Fruit fly (Drosophila melanogaster) whole organism, embryonic: ENCODE data around the gene Aef1.
A peak's percentile ranks its signal among the peaks of the same experiment; 100 is the strongest.

Experiments used
- Ada2b ChIP-seq: fragments of 200-800 bp; sonication (Bioruptor generic); IDR thresholded peaks from 2 replicates; pipeline ENCODE4 v1.3.6; 2022; ENCODE audit warnings: missing biosample characterization, missing genetic modification characterization
- Atf-2 ChIP-seq: fragments of 200-800 bp; sonication (Bioruptor generic); optimal IDR thresholded peaks from 2 replicates; lab custom pipeline; 2016; ENCODE audit warnings: missing biosample characterization, missing genetic modification characterization
- Atf3 ChIP-seq: fragments of 200-800 bp; sonication (Bioruptor generic); optimal IDR thresholded peaks from 3 replicates; lab custom pipeline; 2016; ENCODE audit warnings: missing biosample characterization, missing genetic modification characterization
- B-H1 ChIP-seq: fragments of 200-800 bp; sonication (Bioruptor generic); IDR thresholded peaks from 3 replicates; pipeline ENCODE4 v1.3.6; 2022; ENCODE audit warnings: missing biosample characterization, missing genetic modification characterization
- CG10147 ChIP-seq: fragments of 200-800 bp; sonication (Bioruptor generic); optimal IDR thresholded peaks from 2 replicates; lab custom pipeline; 2019; ENCODE audit warnings: missing biosample characterization, mild to moderate bottlenecking, missing genetic modification characterization, moderate library complexity
- CG10209 ChIP-seq: fragments of 200-800 bp; sonication (Bioruptor generic); optimal IDR thresholded peaks from 3 replicates; lab custom pipeline; 2017; ENCODE audit warnings: missing biosample characterization, mild to moderate bottlenecking, missing genetic modification characterization, missing genetic modification reagents
- CG11085 ChIP-seq: fragments of 200-800 bp; sonication (Bioruptor generic); IDR thresholded peaks from 2 replicates; pipeline ENCODE4 v1.3.6; 2022; ENCODE audit warnings: missing biosample characterization, missing genetic modification characterization
- CG11093 ChIP-seq: fragments of 200-800 bp; sonication (Bioruptor generic); IDR thresholded peaks from 3 replicates; pipeline ENCODE4 v1.3.6; 2022; ENCODE audit warnings: missing biosample characterization, missing genetic modification characterization
- CG11696 ChIP-seq: fragments of 200-800 bp; sonication (Bioruptor generic); IDR thresholded peaks from 2 replicates; pipeline ENCODE4 v1.3.6; 2022; ENCODE audit warnings: missing biosample characterization, missing genetic modification characterization
- CG12219 ChIP-seq: fragments of 200-800 bp; sonication (Bioruptor generic); optimal IDR thresholded peaks from 3 replicates; lab custom pipeline; 2018; ENCODE audit warnings: missing biosample characterization, mild to moderate bottlenecking, missing genetic modification characterization
- CG14710 ChIP-seq: fragments of 200-800 bp; sonication (Bioruptor generic); optimal IDR thresholded peaks from 3 replicates; lab custom pipeline; 2019; ENCODE audit warnings: missing biosample characterization, mild to moderate bottlenecking, missing genetic modification characterization, moderate library complexity
- CG1529 ChIP-seq: fragments of 200-800 bp; sonication (Bioruptor generic); optimal IDR thresholded peaks from 3 replicates; lab custom pipeline; 2018; ENCODE audit warnings: missing biosample characterization, missing genetic modification characterization
- CG16815 ChIP-seq: fragments of 200-800 bp; sonication (Bioruptor generic); optimal IDR thresholded peaks from 3 replicates; lab custom pipeline; 2017; ENCODE audit warnings: missing biosample characterization, mild to moderate bottlenecking, missing genetic modification characterization
- CG17829 ChIP-seq: fragments of 200-800 bp; optimal IDR thresholded peaks from 2 replicates; lab custom pipeline; 2019; ENCODE audit warnings: missing biosample characterization, mild to moderate bottlenecking, missing genetic modification characterization, moderate library complexity
- CG17912 ChIP-seq: fragments of 200-800 bp; sonication (Bioruptor generic); optimal IDR thresholded peaks from 2 replicates; lab custom pipeline; 2018; ENCODE audit warnings: missing biosample characterization, mild to moderate bottlenecking, missing genetic modification characterization
- CG2678 ChIP-seq: fragments of 200-800 bp; sonication (Bioruptor generic); optimal IDR thresholded peaks from 3 replicates; lab custom pipeline; 2019; ENCODE audit warnings: missing biosample characterization, mild to moderate bottlenecking, missing genetic modification characterization, moderate library complexity
- CG2889 ChIP-seq: fragments of 200-800 bp; sonication (Bioruptor generic); IDR thresholded peaks from 3 replicates; pipeline ENCODE4 v1.3.6; 2022; ENCODE audit warnings: missing biosample characterization, missing genetic modification characterization
- CG31365 ChIP-seq: fragments of 200-800 bp; sonication (Bioruptor generic); optimal IDR thresholded peaks from 2 replicates; lab custom pipeline; 2018; ENCODE audit warnings: missing biosample characterization, mild to moderate bottlenecking, missing genetic modification characterization
- CG6765 ChIP-seq: fragments of 200-800 bp; sonication (Bioruptor generic); optimal IDR thresholded peaks from 3 replicates; lab custom pipeline; 2017; ENCODE audit warnings: missing biosample characterization, mild to moderate bottlenecking, missing genetic modification characterization
- CG7963 ChIP-seq: fragments of 200-800 bp; sonication (Bioruptor generic); IDR thresholded peaks from 3 replicates; pipeline ENCODE4 v1.3.6; 2022; ENCODE audit warnings: missing biosample characterization, missing genetic modification characterization; ENCODE audit not compliant: partially characterized antibody
- CrebB ChIP-seq: fragments of 200-800 bp; sonication (Bioruptor generic); optimal IDR thresholded peaks from 3 replicates; lab custom pipeline; 2018; ENCODE audit warnings: missing biosample characterization, mild to moderate bottlenecking, missing genetic modification characterization
- Dad ChIP-seq: fragments of 200-800 bp; sonication (Bioruptor generic); optimal IDR thresholded peaks from 3 replicates; lab custom pipeline; 2016; ENCODE audit warnings: missing biosample characterization, missing genetic modification characterization
- Deaf1 ChIP-seq: fragments of 200-800 bp; optimal IDR thresholded peaks from 3 replicates; lab custom pipeline; 2019; ENCODE audit warnings: missing biosample characterization, mild to moderate bottlenecking, missing genetic modification characterization, moderate library complexity
- Dll ChIP-seq: fragments of 200-800 bp; sonication (Bioruptor generic); IDR thresholded peaks from 4 replicates; pipeline ENCODE4 v1.3.6; 2022; ENCODE audit warnings: missing biosample characterization, missing genetic modification characterization; ENCODE audit not compliant: partially characterized antibody
- HmgZ ChIP-seq: fragments of 200-800 bp; sonication (Bioruptor generic); optimal IDR thresholded peaks from 2 replicates; lab custom pipeline; 2018; ENCODE audit warnings: missing biosample characterization, mild to moderate bottlenecking, missing genetic modification characterization
- Neu2 ChIP-seq: fragments of 200-800 bp; sonication (Bioruptor generic); optimal IDR thresholded peaks from 3 replicates; lab custom pipeline; 2016; ENCODE audit warnings: missing biosample characterization, missing genetic modification characterization, borderline replicate concordance
- Nf-YA ChIP-seq: fragments of 200-800 bp; sonication (Bioruptor generic); IDR thresholded peaks from 2 replicates; pipeline ENCODE4 v1.3.6; 2022; ENCODE audit warnings: missing biosample characterization, missing genetic modification characterization
- Optix ChIP-seq: fragments of 200-800 bp; sonication (Bioruptor generic); IDR thresholded peaks from 3 replicates; pipeline ENCODE4 v1.3.6; 2022; ENCODE audit warnings: missing biosample characterization, missing genetic modification characterization
- Ravus ChIP-seq: fragments of 200-800 bp; sonication (Bioruptor generic); IDR thresholded peaks from 2 replicates; pipeline ENCODE4 v1.3.6; 2022; ENCODE audit warnings: missing biosample characterization, missing genetic modification characterization
- Tbp ChIP-seq: fragments of >200 bp; optimal IDR thresholded peaks from 2 replicates; lab custom pipeline; 2018; ENCODE audit warnings: missing biosample characterization, missing genetic modification characterization
- abd-A ChIP-seq: fragments of 200-800 bp; sonication (Bioruptor generic); optimal IDR thresholded peaks from 3 replicates; lab custom pipeline; 2019; ENCODE audit warnings: missing biosample characterization, mild to moderate bottlenecking, missing genetic modification characterization, moderate library complexity
- al ChIP-seq: fragments of 200-800 bp; sonication (Bioruptor generic); IDR thresholded peaks from 2 replicates; pipeline ENCODE4 v1.3.6; 2022; ENCODE audit warnings: missing biosample characterization, missing genetic modification characterization
- ap ChIP-seq: fragments of 200-800 bp; sonication (Bioruptor generic); IDR thresholded peaks from 2 replicates; pipeline ENCODE4 v1.3.6; 2022; ENCODE audit warnings: missing biosample characterization, missing genetic modification characterization
- ara ChIP-seq: fragments of 200-800 bp; sonication (Bioruptor generic); IDR thresholded peaks from 2 replicates; pipeline ENCODE4 v1.3.6; 2022; ENCODE audit warnings: missing biosample characterization, missing genetic modification characterization
- crc ChIP-seq: fragments of 200-800 bp; sonication (Bioruptor generic); optimal IDR thresholded peaks from 2 replicates; lab custom pipeline; 2016; ENCODE audit warnings: missing biosample characterization, missing genetic modification characterization
- danr ChIP-seq: fragments of 200-800 bp; sonication (Bioruptor generic); IDR thresholded peaks from 2 replicates; pipeline ENCODE4 v1.3.6; 2022; ENCODE audit warnings: missing biosample characterization, missing genetic modification characterization
- dpn ChIP-seq, 2 experiments: fragments of 200-800 bp; sonication (Bioruptor generic); optimal IDR thresholded peaks; 3 replicates each; lab custom pipeline; 2016; ENCODE audit warnings: missing biosample characterization in 2 of 2, missing genetic modification characterization in 2 of 2
- exex ChIP-seq: fragments of 200-800 bp; sonication (Bioruptor generic); optimal IDR thresholded peaks from 4 replicates; lab custom pipeline; 2018; ENCODE audit warnings: missing biosample characterization, mild to moderate bottlenecking, missing genetic modification characterization, moderate library complexity
- gem ChIP-seq: fragments of 200-800 bp; sonication (Bioruptor generic); optimal IDR thresholded peaks from 2 replicates; lab custom pipeline; 2019; ENCODE audit warnings: missing biosample characterization, mild to moderate bottlenecking, missing genetic modification characterization, moderate library complexity
- gro ChIP-seq: fragments of 200-800 bp; sonication (Bioruptor generic); optimal IDR thresholded peaks from 2 replicates; lab custom pipeline; 2016; ENCODE audit warnings: missing biosample characterization, missing genetic modification characterization
- jigr1 ChIP-seq: fragments of 200-800 bp; sonication (Bioruptor generic); IDR thresholded peaks from 3 replicates; pipeline ENCODE4 v1.3.6; 2022; ENCODE audit warnings: missing biosample characterization, missing genetic modification characterization
- knrl ChIP-seq: fragments of 200-800 bp; sonication (Bioruptor generic); IDR thresholded peaks from 3 replicates; pipeline ENCODE4 v1.3.6; 2022; ENCODE audit warnings: missing biosample characterization, missing genetic modification characterization; ENCODE audit not compliant: partially characterized antibody
- luna ChIP-seq: fragments of 200-800 bp; sonication (Bioruptor generic); optimal IDR thresholded peaks from 2 replicates; lab custom pipeline; 2016; ENCODE audit warnings: missing biosample characterization, missing genetic modification characterization
- nerfin-1 ChIP-seq: fragments of 200-800 bp; sonication (Bioruptor generic); optimal IDR thresholded peaks from 3 replicates; lab custom pipeline; 2019; ENCODE audit warnings: missing biosample characterization, mild to moderate bottlenecking, missing genetic modification characterization, moderate library complexity
- odd ChIP-seq: fragments of 200-800 bp; sonication (Bioruptor generic); optimal IDR thresholded peaks from 2 replicates; lab custom pipeline; 2017; ENCODE audit warnings: missing biosample characterization, mild to moderate bottlenecking, missing genetic modification characterization
- pho ChIP-seq: fragments of 200-800 bp; sonication (Bioruptor generic); optimal IDR thresholded peaks from 2 replicates; lab custom pipeline; 2016; ENCODE audit warnings: missing biosample characterization, missing genetic modification characterization
- pita ChIP-seq: fragments of 200-800 bp; sonication (Bioruptor generic); optimal IDR thresholded peaks from 2 replicates; lab custom pipeline; 2017; ENCODE audit warnings: missing biosample characterization, mild to moderate bottlenecking, missing genetic modification characterization
- scrt ChIP-seq: fragments of 200-800 bp; sonication (Bioruptor generic); optimal IDR thresholded peaks from 2 replicates; lab custom pipeline; 2018; ENCODE audit warnings: missing biosample characterization, mild to moderate bottlenecking, missing genetic modification characterization, moderate library complexity
- slbo ChIP-seq: fragments of 200-800 bp; sonication (Bioruptor generic); IDR thresholded peaks from 2 replicates; pipeline ENCODE4 v1.3.6; 2022; ENCODE audit warnings: missing biosample characterization, missing genetic modification characterization
- sug ChIP-seq: fragments of 200-800 bp; optimal IDR thresholded peaks from 2 replicates; lab custom pipeline; 2019; ENCODE audit warnings: missing biosample characterization, mild to moderate bottlenecking, missing genetic modification characterization, moderate library complexity
- toy ChIP-seq: fragments of 200-800 bp; sonication (Bioruptor generic); IDR thresholded peaks from 2 replicates; pipeline ENCODE4 v1.3.6; 2022; ENCODE audit warnings: missing biosample characterization, missing genetic modification characterization
- vnd ChIP-seq: fragments of 200-800 bp; sonication (Bioruptor generic); IDR thresholded peaks from 3 replicates; pipeline ENCODE4 v1.3.6; 2022; ENCODE audit warnings: missing biosample characterization, missing genetic modification characterization; ENCODE audit not compliant: partially characterized antibody

The Aef1 gene

dm6 chr3L:21453623-21454022, 20.4 kb downstream of the Aef1 start:
- no peak for TF ChIP-seq CG7963
- no peak for TF ChIP-seq CrebB (tag; lab: Kevin White, UChicago)
- peak; percentile 70 for TF ChIP-seq CG16815 (GFP tag; lab: Kevin White, UChicago)
- peak; percentile 28 for TF ChIP-seq CG1529 (GFP tag; lab: Kevin White, UChicago)
- TF ChIP-seq scrt (GFP tag; lab: Kevin White, UChicago) = no peak
- TF ChIP-seq sug (tag; lab: Kevin White, UChicago) = no peak
- no peak for TF ChIP-seq pho (GFP tag; lab: Kevin White, UChicago)
- TF ChIP-seq Deaf1 (tag; lab: Kevin White, UChicago) = no peak
- TF ChIP-seq knrl = no peak
- TF ChIP-seq CG17829 (tag; lab: Kevin White, UChicago) = peak; percentile 79
- peak; percentile 56 for TF ChIP-seq CG12219
- no peak for TF ChIP-seq exex (tag; lab: Kevin White, UChicago)
- TF ChIP-seq HmgZ (tag; lab: Kevin White, UChicago) = no peak
- TF ChIP-seq crc (GFP tag; lab: Kevin White, UChicago) = no peak
- peak; percentile 53; the same call in 1 of the 2 replicates for TF ChIP-seq Ada2b (GFP tag; lab: Robert Waterston, UW)
- no peak for TF ChIP-seq CG17912
- peak; percentile 78 for TF ChIP-seq gem (tag; lab: Kevin White, UChicago)
- TF ChIP-seq CG11093 (GFP tag; lab: Robert Waterston, UW) = 0 out of 3 replicates have a peak, but pooled peaks have one; percentile 39
- TF ChIP-seq Dad (GFP tag; lab: Kevin White, UChicago) = no peak
- peak; percentile 74 for TF ChIP-seq CG14710 (tag; lab: Kevin White, UChicago)
- TF ChIP-seq CG6765 (GFP tag; lab: Kevin White, UChicago) = no peak
- no peak for TF ChIP-seq abd-A (tag; lab: Kevin White, UChicago)
- TF ChIP-seq CG2678 = peak; percentile 58
- peak; percentile 15 to 45 for TF ChIP-seq dpn (GFP tag; optimal IDR thresholded peaks at IDR 0.05; lab: Kevin White, UChicago)
- TF ChIP-seq Tbp (GFP tag; lab: Kevin White, UChicago) = no peak
- no peak for TF ChIP-seq ap (GFP tag; lab: Robert Waterston, UW)
- no peak for TF ChIP-seq CG10147 (GFP tag; lab: Kevin White, UChicago)
- TF ChIP-seq Optix (GFP tag; lab: Robert Waterston, UW) = 0 out of 3 replicates have a peak, but pooled peaks have one; percentile 48
- TF ChIP-seq Ravus = no peak
- TF ChIP-seq CG31365 = no peak
- no peak for TF ChIP-seq odd (GFP tag; lab: Kevin White, UChicago)
- no peak for TF ChIP-seq luna (GFP tag; lab: Kevin White, UChicago)
- TF ChIP-seq gro (GFP tag; lab: Kevin White, UChicago) = no peak
- TF ChIP-seq B-H1 (GFP tag; lab: Robert Waterston, UW) = no peak
- no peak for TF ChIP-seq al
- no peak for TF ChIP-seq CG11696 (GFP tag; lab: Robert Waterston, UW)
- TF ChIP-seq vnd (GFP tag; lab: Robert Waterston, UW) = no peak
- TF ChIP-seq slbo (GFP tag; lab: Robert Waterston, UW) = 0 out of 2 replicates have a peak, but pooled peaks have one; percentile 35
- TF ChIP-seq Dll (GFP tag; lab: Robert Waterston, UW) = no peak
- no peak for TF ChIP-seq Neu2 (GFP tag; lab: Kevin White, UChicago)
- no peak for TF ChIP-seq CG2889 (GFP tag; lab: Robert Waterston, UW)
- no peak for TF ChIP-seq pita (GFP tag; lab: Kevin White, UChicago)
- no peak for TF ChIP-seq jigr1 (GFP tag; lab: Robert Waterston, UW)
- peak; percentile 12 for TF ChIP-seq nerfin-1
- TF ChIP-seq danr (GFP tag; lab: Robert Waterston, UW) = no peak
- no peak for TF ChIP-seq Atf3
- no peak for TF ChIP-seq CG11085
- TF ChIP-seq Atf-2 = peak; percentile 31
- TF ChIP-seq ara = peak; percentile 74; the same call in 1 of the 2 replicates
- TF ChIP-seq toy = no peak
- TF ChIP-seq Nf-YA (GFP tag; lab: Robert Waterston, UW) = no peak
- peak; percentile 49 for TF ChIP-seq CG10209 (GFP tag; lab: Kevin White, UChicago)
